Worm (Caenorhabditis elegans): ENCODE results near the gene npp-8.
A peak's percentile ranks its signal among the peaks of the same experiment; 100 is the strongest.
"Not testable (repeated sequence)": the region's sequence is repeated elsewhere in the genome, so short reads cannot be mapped to it uniquely, and the experiment has no call there.

Gene npp-8

DNA sequence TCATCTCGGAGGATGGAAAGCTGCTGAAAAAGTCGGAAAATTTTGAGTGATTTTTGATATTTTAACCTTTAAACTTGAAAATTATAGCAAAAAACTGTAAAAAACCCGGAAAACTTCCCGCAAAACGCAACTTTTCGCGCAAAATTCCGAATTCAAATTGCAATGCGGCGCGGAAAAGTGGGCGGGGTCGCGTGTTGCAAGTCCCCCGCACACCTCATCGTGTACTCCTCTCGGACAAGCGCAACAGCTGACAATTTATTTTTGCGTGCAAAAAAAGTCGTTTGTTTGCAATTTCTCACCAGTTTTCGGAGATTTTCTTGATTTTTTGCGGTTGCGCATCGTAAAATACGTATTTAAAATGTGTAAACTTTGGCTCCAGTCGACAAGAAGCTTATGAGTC is at the start of gene npp-8 (continued):
- peak; percentile 86 to 88 for TF ChIP-seq lsy-2 (tag; optimal IDR thresholded peaks at IDR 0.05)
- TF ChIP-seq xbp-1 (tag; optimal IDR thresholded peaks at IDR 0.05): peak; percentile 91
- peak; percentile 94 for TF ChIP-seq nhr-47 (tag; optimal IDR thresholded peaks at IDR 0.05)
- peak; percentile 59 for TF ChIP-seq nhr-77 (tag; optimal IDR thresholded peaks at IDR 0.05)
- TF ChIP-seq isw-1 (GFP tag; IDR thresholded peaks at IDR 0.05): peak; percentile 77
- peak; percentile 77 for TF ChIP-seq mab-9 (GFP tag; IDR thresholded peaks at IDR 0.05)
- TF ChIP-seq efl-3 (GFP tag; optimal IDR thresholded peaks at IDR 0.05): peak; percentile 73
- TF ChIP-seq alr-1 (tag; optimal IDR thresholded peaks at IDR 0.05; ENCODE audit: borderline replicate concordance): no peak
- TF ChIP-seq tlp-1 (tag; optimal IDR thresholded peaks at IDR 0.05): no peak
- TF ChIP-seq skn-1 (tag; optimal IDR thresholded peaks at IDR 0.05): peak; percentile 88
- TF ChIP-seq sox-4 (tag; optimal IDR thresholded peaks at IDR 0.05): peak; percentile 75
- peak; percentile 54 for TF ChIP-seq sup-37 (GFP tag; optimal IDR thresholded peaks at IDR 0.05)
- TF ChIP-seq aha-1 (tag; optimal IDR thresholded peaks at IDR 0.05): no peak
- TF ChIP-seq elt-2 (tag; optimal IDR thresholded peaks at IDR 0.05): peak; percentile 65
- no peak for TF ChIP-seq lir-3 (tag; optimal IDR thresholded peaks at IDR 0.05; ENCODE audit: poor library complexity)
- no peak for TF ChIP-seq ces-1 (GFP tag; optimal IDR thresholded peaks at IDR 0.05)
- TF ChIP-seq nhr-12 (tag; optimal IDR thresholded peaks at IDR 0.05): no peak
- peak; percentile 50 for TF ChIP-seq fkh-10 (GFP tag; optimal IDR thresholded peaks at IDR 0.05)
- no peak for TF ChIP-seq ets-5 (GFP tag; IDR thresholded peaks at IDR 0.05)
- TF ChIP-seq ama-1 (optimal IDR thresholded peaks at IDR 0.05): peak; percentile 23
- peak; percentile 81 for TF ChIP-seq grh-1 (GFP tag; IDR thresholded peaks at IDR 0.05)
- TF ChIP-seq fkh-4 (tag; optimal IDR thresholded peaks at IDR 0.05; ENCODE audit: borderline replicate concordance): peak; percentile 60
- TF ChIP-seq ceh-63 (GFP tag; optimal IDR thresholded peaks at IDR 0.05): no peak
- TF ChIP-seq zag-1 (tag; optimal IDR thresholded peaks at IDR 0.05): no peak
- TF ChIP-seq nhr-76 (tag; optimal IDR thresholded peaks at IDR 0.05): peak; percentile 10
- TF ChIP-seq dpl-1 (GFP tag; optimal IDR thresholded peaks at IDR 0.05): peak; percentile 82 to 85 (median 83)
- no peak for TF ChIP-seq aly-2 (tag; optimal IDR thresholded peaks at IDR 0.05)
- TF ChIP-seq ceh-8 (GFP tag; optimal IDR thresholded peaks at IDR 0.05): peak; percentile 86
- peak; percentile 78 for TF ChIP-seq C04F5.9 (tag; optimal IDR thresholded peaks at IDR 0.05)
- TF ChIP-seq nhr-20 (tag; optimal IDR thresholded peaks at IDR 0.05): peak; percentile 87
- no peak for TF ChIP-seq hlh-4 (tag; optimal IDR thresholded peaks at IDR 0.05)
- peak; percentile 94 for TF ChIP-seq snu-23 (GFP tag; optimal IDR thresholded peaks at IDR 0.05)

DNA sequence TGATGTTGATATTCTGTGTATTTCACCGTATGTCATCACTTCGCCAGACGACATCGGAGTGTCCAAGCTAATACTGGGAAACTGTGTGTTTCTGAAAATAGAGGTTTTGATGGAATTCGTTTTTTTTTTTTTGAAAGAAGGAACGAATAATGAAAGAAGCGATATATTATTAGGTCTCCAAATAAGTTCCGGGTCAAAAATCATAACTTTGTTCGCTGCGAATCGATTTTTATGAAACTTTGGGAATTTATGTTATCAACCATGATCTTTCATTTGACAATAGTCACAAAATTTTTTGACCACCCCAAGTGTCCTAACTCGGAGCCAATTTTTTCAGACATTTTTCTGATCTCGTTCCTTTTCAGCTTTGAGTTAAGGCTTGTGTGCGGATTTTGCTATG is 49.6 kb upstream of the npp-8 start, which contains the start of gene nhr-274:
nhr-274 (minus strand) TSS at position 101 of the 400 bp plus-strand sequence.
- TF ChIP-seq nhr-47 (tag; optimal IDR thresholded peaks at IDR 0.05); ces-1 (GFP tag; optimal IDR thresholded peaks at IDR 0.05); efl-1 (optimal IDR thresholded peaks at IDR 0.05); efl-1 (GFP tag; optimal IDR thresholded peaks at IDR 0.05 in 1 of 2): not testable (repeated sequence)

DNA sequence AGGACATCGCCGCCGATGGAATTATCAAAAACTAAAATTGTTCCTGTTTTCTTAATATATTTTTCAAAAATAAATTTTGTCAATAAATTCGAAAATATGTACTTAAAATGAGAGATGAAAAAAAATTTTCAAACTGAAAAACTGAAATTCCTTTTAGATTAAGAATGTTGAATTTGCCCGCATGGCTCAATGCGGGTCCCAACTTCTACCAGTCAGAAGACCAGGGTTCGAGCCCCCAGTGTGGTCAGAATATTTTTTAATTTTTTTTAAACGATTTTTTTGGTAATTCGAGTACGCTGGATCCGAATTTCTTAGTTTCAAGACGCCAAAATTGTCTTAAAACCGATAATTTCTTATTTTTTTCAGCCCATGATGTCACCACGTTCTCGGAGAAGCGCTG is 41.7 kb upstream of the npp-8 start:
- TF ChIP-seq jun-1 (tag; optimal IDR thresholded peaks at IDR 0.05) (no peak), nhr-85 (tag) (peak; percentile 38), nhr-20 (tag; optimal IDR thresholded peaks at IDR 0.05) (no peak)

DNA sequence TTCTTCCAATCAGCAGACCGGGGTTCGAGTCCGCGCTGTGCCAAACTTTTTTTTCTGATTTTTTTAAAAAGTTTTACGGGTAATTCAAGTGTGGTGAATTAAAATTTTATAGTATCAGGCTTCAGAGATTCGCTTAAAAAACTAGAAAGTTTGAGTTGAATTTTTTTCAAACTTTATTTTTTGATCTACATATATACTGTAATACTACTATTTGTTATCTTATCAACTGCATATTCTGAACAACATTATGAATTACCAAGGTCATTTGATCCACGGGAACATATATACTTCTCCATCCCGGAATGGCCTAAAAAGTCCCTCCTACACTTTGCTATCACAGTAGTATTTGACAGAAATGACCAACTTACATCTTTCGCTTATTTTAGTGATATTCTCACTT is 37.8 kb upstream of the npp-8 start, which contains the start of gene Y41D4B.6:
Y41D4B.6 (plus strand) TSS at position 301 of the 400 bp plus-strand sequence.
- TF ChIP-seq alr-1 (tag; optimal IDR thresholded peaks at IDR 0.05; ENCODE audit: borderline replicate concordance): no peak
- no peak for TF ChIP-seq Y116A8C.19 (tag; optimal IDR thresholded peaks at IDR 0.05; ENCODE audit: borderline replicate concordance)
- TF ChIP-seq nhr-71 (tag; optimal IDR thresholded peaks at IDR 0.05): no peak
- no peak for TF ChIP-seq lin-15B (tag; optimal IDR thresholded peaks at IDR 0.05)
- TF ChIP-seq mdl-1 (tag; optimal IDR thresholded peaks at IDR 0.05): no peak
